Fruit fly (Drosophila melanogaster): ENCODE data around the gene eas.

eas gene

dm6 chrX:16286083-16286666 is 8.0 kb downstream of the eas start, which contains the start of gene UQCR-14:
Gene UQCR-14, plus strand, starts transcription at chrX:16286288.
- TF ChIP-seq noc (tag; optimal IDR thresholded peaks at IDR 0.05) = peak; percentile 19

dm6 chrX:16288492-16288964 is 10.4 kb downstream of the eas start, which contains the start of the genes CG32576 and caz:
Gene CG32576, minus strand, starts transcription at chrX:16288533.
Gene caz, plus strand, starts transcription at chrX:16288810.
- TF ChIP-seq noc (tag; optimal IDR thresholded peaks at IDR 0.05) = peak; percentile 28

- TF ChIP-seq noc (tag; optimal IDR thresholded peaks at IDR 0.05) = no peak
Measured at dm6 chrX:16288999-16289398, 10.9 kb downstream of the eas start.

dm6 chrX:16292646-16293045 is 14.5 kb downstream of the eas start:
- no peak for TF ChIP-seq noc (tag; optimal IDR thresholded peaks at IDR 0.05)

- TF ChIP-seq noc (tag; optimal IDR thresholded peaks at IDR 0.05) = no peak
Measured at dm6 chrX:16296423-16297292, 18.5 kb downstream of the eas start, which contains the start of gene CG3632. Gene CG3632, plus strand, starts transcription at chrX:16296671.

dm6 chrX:16297618-16298017 is 19.5 kb downstream of the eas start, which contains the start of gene ERp44:
Gene ERp44, minus strand, starts transcription at chrX:16297718.
- TF ChIP-seq noc (tag; optimal IDR thresholded peaks at IDR 0.05) = no peak

dm6 chrX:16303636-16304035 is 25.5 kb downstream of the eas start, which contains the start of gene CG3679:
Gene CG3679, plus strand, starts transcription at chrX:16303870.
- TF ChIP-seq noc (tag; optimal IDR thresholded peaks at IDR 0.05) = no peak

- TF ChIP-seq noc (tag; optimal IDR thresholded peaks at IDR 0.05) = no peak
Measured at dm6 chrX:16308310-16308918, 30.3 kb downstream of the eas start, which contains the start of gene Had1. Gene Had1, minus strand, starts transcription at chrX:16308667.

dm6 chrX:16308953-16309352 is 30.8 kb downstream of the eas start:
- TF ChIP-seq noc (tag; optimal IDR thresholded peaks at IDR 0.05) = no peak

dm6 chrX:16309764-16310163 is 31.6 kb downstream of the eas start:
- TF ChIP-seq noc (tag; optimal IDR thresholded peaks at IDR 0.05) = no peak

- no peak for TF ChIP-seq noc (tag; optimal IDR thresholded peaks at IDR 0.05)
Measured at dm6 chrX:16313078-16313875, 35.1 kb downstream of the eas start, which contains the start of the genes CG9915 and SWIP. Gene CG9915, minus strand, starts transcription at chrX:16313138. Gene SWIP, plus strand, starts transcription at chrX:16313709.

dm6 chrX:16318858-16319557 is 40.9 kb downstream of the eas start:
- TF ChIP-seq noc (tag; optimal IDR thresholded peaks at IDR 0.05) = peak; percentile 8

- TF ChIP-seq noc (tag; optimal IDR thresholded peaks at IDR 0.05) = no peak
Measured at dm6 chrX:16319558-16319924, 41.4 kb downstream of the eas start.

dm6 chrX:16320197-16320921 is 42.2 kb downstream of the eas start, which contains the start of gene Cyp1:
Gene Cyp1, minus strand, starts transcription at chrX:16320370.
- TF ChIP-seq noc (tag; optimal IDR thresholded peaks at IDR 0.05) = no peak

Measured in whole organism, larva.